Worm (Caenorhabditis elegans) whole organism, late embryonic: ENCODE data around the gene Y71H2B.11.

ENCODE experiments used
- pag-3 ChIP-seq: sonication (generic microtip); optimal IDR thresholded peaks from 2 replicates; lab custom pipeline; 2016; ENCODE audit warnings: missing compliant biosample characterization, missing genetic modification characterization, borderline replicate concordance
- pha-4 ChIP-seq: fragments of 150-350 bp; optimal IDR thresholded peaks from 2 replicates; lab custom pipeline; 2018; ENCODE audit warnings: missing biosample characterization, missing genetic modification reagents, missing genetic modification characterization
- zip-5 ChIP-seq: sonication (generic microtip); optimal IDR thresholded peaks from 2 replicates; lab custom pipeline; 2016; ENCODE audit warnings: missing genetic modification characterization, missing compliant biosample characterization

ce11 chrIII:2578993-2579392 is 24.8 kb upstream of the Y71H2B.11 start, which contains the start of gene Y71H2B.8:
- TF ChIP-seq pha-4 (tag; lab: Kevin White, UChicago), result no peak
- TF ChIP-seq zip-5, result no peak
- TF ChIP-seq pag-3, result no peak
